Fruit fly (Drosophila melanogaster) whole organism, embryonic: ENCODE measurements around the gene Rpp14b.
A peak's percentile ranks its signal among the peaks of the same experiment; 100 is the strongest.

Source experiments
- CG11504 ChIP-seq: fragments of 200-800 bp; sonication (Bioruptor generic); optimal IDR thresholded peaks from 3 replicates; lab custom pipeline; 2019; ENCODE audit warnings: missing biosample characterization, mild to moderate bottlenecking, missing genetic modification characterization, moderate library complexity
- CG12942 ChIP-seq: fragments of 200-800 bp; sonication (Bioruptor generic); optimal IDR thresholded peaks from 3 replicates; lab custom pipeline; 2016; ENCODE audit warnings: missing biosample characterization, missing genetic modification characterization
- CG13123 ChIP-seq: fragments of 200-800 bp; sonication (Bioruptor generic); optimal IDR thresholded peaks from 2 replicates; lab custom pipeline; 2016; ENCODE audit warnings: missing biosample characterization, missing genetic modification characterization
- CG13287 ChIP-seq: fragments of 200-800 bp; sonication (Bioruptor generic); IDR thresholded peaks from 2 replicates; pipeline ENCODE4 v1.3.6; 2022; ENCODE audit warnings: missing biosample characterization, missing genetic modification characterization; ENCODE audit not compliant: partially characterized antibody
- CG14710 ChIP-seq: fragments of 200-800 bp; sonication (Bioruptor generic); optimal IDR thresholded peaks from 3 replicates; lab custom pipeline; 2019; ENCODE audit warnings: missing biosample characterization, mild to moderate bottlenecking, missing genetic modification characterization, moderate library complexity
- CG15073 ChIP-seq: fragments of 200-800 bp; sonication (Bioruptor generic); optimal IDR thresholded peaks from 2 replicates; lab custom pipeline; 2016; ENCODE audit warnings: missing biosample characterization, missing genetic modification characterization
- CG15696 ChIP-seq: fragments of 200-800 bp; sonication (Bioruptor generic); optimal IDR thresholded peaks from 2 replicates; lab custom pipeline; 2019; ENCODE audit warnings: missing biosample characterization, mild to moderate bottlenecking, missing genetic modification characterization, moderate library complexity
- CG17612 ChIP-seq: fragments of 200-800 bp; sonication (Bioruptor generic); IDR thresholded peaks from 2 replicates; pipeline ENCODE4 v1.3.6; 2022; ENCODE audit warnings: missing biosample characterization, missing genetic modification characterization
- CG2129 ChIP-seq: fragments of 200-800 bp; sonication (Bioruptor generic); IDR thresholded peaks from 2 replicates; pipeline ENCODE4 v1.3.6; 2022; ENCODE audit warnings: missing biosample characterization, missing genetic modification characterization; ENCODE audit not compliant: partially characterized antibody
- CG32532 ChIP-seq: fragments of 200-800 bp; sonication (Bioruptor generic); IDR thresholded peaks from 2 replicates; pipeline ENCODE4 v1.3.6; 2022; ENCODE audit warnings: missing biosample characterization, missing genetic modification characterization
- CG4404 ChIP-seq: fragments of 200-800 bp; sonication (Bioruptor generic); IDR thresholded peaks from 2 replicates; pipeline ENCODE4 v1.3.6; 2022; ENCODE audit warnings: missing biosample characterization, missing genetic modification characterization
- CG6272 ChIP-seq: fragments of 200-800 bp; sonication (Bioruptor generic); IDR thresholded peaks from 2 replicates; pipeline ENCODE4 v1.3.6; 2022; ENCODE audit warnings: missing biosample characterization, missing genetic modification characterization
- CG6765 ChIP-seq: fragments of 200-800 bp; sonication (Bioruptor generic); optimal IDR thresholded peaks from 3 replicates; lab custom pipeline; 2017; ENCODE audit warnings: missing biosample characterization, mild to moderate bottlenecking, missing genetic modification characterization
- CG7786 ChIP-seq: fragments of 200-800 bp; sonication (Bioruptor generic); optimal IDR thresholded peaks from 2 replicates; lab custom pipeline; 2016; ENCODE audit warnings: missing biosample characterization, missing genetic modification characterization
- CG8359 ChIP-seq: fragments of 200-800 bp; sonication (Bioruptor generic); optimal IDR thresholded peaks from 2 replicates; lab custom pipeline; 2017; ENCODE audit warnings: missing biosample characterization, mild to moderate bottlenecking, missing genetic modification characterization, borderline replicate concordance
- CG9932 ChIP-seq: fragments of 200-800 bp; sonication (Bioruptor generic); IDR thresholded peaks from 2 replicates; pipeline ENCODE4 v1.3.6; 2022; ENCODE audit warnings: missing biosample characterization, missing genetic modification characterization
- D ChIP-seq, 2 experiments: fragments of 200-800 bp in 1 of 2; fragments of >200 bp in 1 of 2; sonication (Bioruptor generic) in 1 of 2; optimal IDR thresholded peaks; 2 replicates in 1 of 2; 3 replicates in 1 of 2; lab custom pipeline; 2017; ENCODE audit warnings: mild to moderate bottlenecking in 1 of 2, missing biosample characterization in 1 of 2, missing genetic modification characterization in 1 of 2, missing genetic modification reagents in 1 of 2
- Dad ChIP-seq: fragments of 200-800 bp; sonication (Bioruptor generic); optimal IDR thresholded peaks from 3 replicates; lab custom pipeline; 2016; ENCODE audit warnings: missing biosample characterization, missing genetic modification characterization
- Dll ChIP-seq: fragments of 200-800 bp; sonication (Bioruptor generic); IDR thresholded peaks from 4 replicates; pipeline ENCODE4 v1.3.6; 2022; ENCODE audit warnings: missing biosample characterization, missing genetic modification characterization; ENCODE audit not compliant: partially characterized antibody
- Dp ChIP-seq: fragments of 200-800 bp; sonication (Bioruptor generic); optimal IDR thresholded peaks from 2 replicates; lab custom pipeline; 2018; ENCODE audit warnings: missing biosample characterization, mild to moderate bottlenecking, missing genetic modification characterization, moderate library complexity
- ERR ChIP-seq: fragments of 200-800 bp; sonication (Bioruptor generic); optimal IDR thresholded peaks from 2 replicates; lab custom pipeline; 2016; ENCODE audit warnings: missing biosample characterization, missing genetic modification characterization
- Fer3 ChIP-seq: fragments of 200-800 bp; sonication (Bioruptor generic); optimal IDR thresholded peaks from 2 replicates; lab custom pipeline; 2018; ENCODE audit warnings: missing biosample characterization, mild to moderate bottlenecking, missing genetic modification characterization, moderate library complexity
- Hr3 ChIP-seq: fragments of 200-800 bp; sonication (Bioruptor generic); optimal IDR thresholded peaks from 3 replicates; lab custom pipeline; 2016; ENCODE audit warnings: missing biosample characterization, missing genetic modification characterization
- Lhr ChIP-seq: fragments of 200-800 bp; sonication (Bioruptor generic); optimal IDR thresholded peaks from 3 replicates; lab custom pipeline; 2017; ENCODE audit warnings: mild to moderate bottlenecking, missing biosample characterization, missing genetic modification reagents, missing genetic modification characterization
- Mes4 ChIP-seq: fragments of 200-800 bp; sonication (Bioruptor generic); optimal IDR thresholded peaks from 2 replicates; lab custom pipeline; 2016; ENCODE audit warnings: missing biosample characterization, missing genetic modification characterization
- Nf-YC ChIP-seq: fragments of 200-800 bp; optimal IDR thresholded peaks from 3 replicates; lab custom pipeline; 2019; ENCODE audit warnings: missing biosample characterization, mild to moderate bottlenecking, missing genetic modification characterization, moderate library complexity
- Usf ChIP-seq: fragments of 200-800 bp; sonication (Bioruptor generic); optimal IDR thresholded peaks from 2 replicates; lab custom pipeline; 2017; ENCODE audit warnings: missing genotype, missing biosample characterization, missing genetic modification characterization
- abd-A ChIP-seq: fragments of 200-800 bp; sonication (Bioruptor generic); optimal IDR thresholded peaks from 3 replicates; lab custom pipeline; 2019; ENCODE audit warnings: missing biosample characterization, mild to moderate bottlenecking, missing genetic modification characterization, moderate library complexity
- al ChIP-seq: fragments of 200-800 bp; sonication (Bioruptor generic); IDR thresholded peaks from 2 replicates; pipeline ENCODE4 v1.3.6; 2022; ENCODE audit warnings: missing biosample characterization, missing genetic modification characterization
- amos ChIP-seq: fragments of 200-800 bp; sonication (Bioruptor generic); IDR thresholded peaks from 2 replicates; pipeline ENCODE4 v1.3.6; 2022; ENCODE audit warnings: missing biosample characterization, missing genetic modification characterization; ENCODE audit not compliant: partially characterized antibody
- aop ChIP-seq: fragments of 200-800 bp; sonication (Bioruptor generic); IDR thresholded peaks from 2 replicates; pipeline ENCODE4 v1.3.6; 2022; ENCODE audit warnings: missing biosample characterization, missing genetic modification characterization
- ase ChIP-seq: fragments of 200-800 bp; sonication (Bioruptor generic); IDR thresholded peaks from 3 replicates; pipeline ENCODE4 v1.3.6; 2022; ENCODE audit warnings: missing biosample characterization, missing genetic modification characterization
- bbx ChIP-seq: fragments of 200-800 bp; sonication (Bioruptor generic); IDR thresholded peaks from 2 replicates; pipeline ENCODE4 v1.3.6; 2022; ENCODE audit warnings: missing biosample characterization, missing genetic modification characterization; ENCODE audit not compliant: partially characterized antibody
- fd64A ChIP-seq: fragments of 200-800 bp; sonication (Bioruptor generic); optimal IDR thresholded peaks from 3 replicates; lab custom pipeline; 2018; ENCODE audit warnings: missing biosample characterization, mild to moderate bottlenecking, missing genetic modification characterization
- gt ChIP-seq: fragments of 200-800 bp; sonication (Bioruptor generic); IDR thresholded peaks from 2 replicates; pipeline ENCODE4 v1.3.6; 2022; ENCODE audit warnings: missing biosample characterization, missing genetic modification characterization
- hbn ChIP-seq: fragments of 200-800 bp; sonication (Bioruptor generic); IDR thresholded peaks from 2 replicates; pipeline ENCODE4 v1.3.6; 2022; ENCODE audit warnings: missing biosample characterization, missing genetic modification characterization; ENCODE audit not compliant: partially characterized antibody
- lmd ChIP-seq: fragments of 200-800 bp; sonication (Bioruptor generic); IDR thresholded peaks from 2 replicates; pipeline ENCODE4 v1.3.6; 2022; ENCODE audit warnings: missing biosample characterization, missing genetic modification characterization
- mirr ChIP-seq: fragments of 200-800 bp; sonication (Bioruptor generic); optimal IDR thresholded peaks from 3 replicates; lab custom pipeline; 2018; ENCODE audit warnings: missing biosample characterization, mild to moderate bottlenecking, missing genetic modification characterization
- nau ChIP-seq: fragments of 200-800 bp; sonication (Bioruptor generic); optimal IDR thresholded peaks from 3 replicates; lab custom pipeline; 2017; ENCODE audit warnings: missing biosample characterization, mild to moderate bottlenecking, missing genetic modification characterization, missing genetic modification reagents
- nerfin-1 ChIP-seq: fragments of 200-800 bp; sonication (Bioruptor generic); optimal IDR thresholded peaks from 3 replicates; lab custom pipeline; 2019; ENCODE audit warnings: missing biosample characterization, mild to moderate bottlenecking, missing genetic modification characterization, moderate library complexity
- pan ChIP-seq, 4 experiments: fragments of >200 bp in 3 of 4; fragments of 200-800 bp in 1 of 4; sonication (Bioruptor generic) in 1 of 4; optimal IDR thresholded peaks in 3 of 4; IDR thresholded peaks in 1 of 4; 2 replicates each; pipeline versions ENCODE4 v1.3.6 to Lab custom; 2017 to 2022; ENCODE audit warnings: missing biosample characterization in 2 of 4, missing genetic modification characterization in 2 of 4, mixed read lengths in 1 of 4
- pfk ChIP-seq: fragments of 200-800 bp; sonication (Bioruptor generic); optimal IDR thresholded peaks from 2 replicates; lab custom pipeline; 2018; ENCODE audit warnings: missing biosample characterization, mild to moderate bottlenecking, missing genetic modification characterization, moderate library complexity
- pita ChIP-seq: fragments of 200-800 bp; sonication (Bioruptor generic); optimal IDR thresholded peaks from 2 replicates; lab custom pipeline; 2017; ENCODE audit warnings: missing biosample characterization, mild to moderate bottlenecking, missing genetic modification characterization
- ro ChIP-seq: fragments of 200-800 bp; sonication (Bioruptor generic); IDR thresholded peaks from 2 replicates; pipeline ENCODE4 v1.3.6; 2022; ENCODE audit warnings: missing biosample characterization, missing genetic modification characterization
- shn ChIP-seq: fragments of 200-800 bp; sonication (Bioruptor generic); optimal IDR thresholded peaks from 3 replicates; lab custom pipeline; 2016; ENCODE audit warnings: missing biosample characterization, missing genetic modification characterization
- slou ChIP-seq: fragments of 200-800 bp; sonication (Bioruptor generic); optimal IDR thresholded peaks from 3 replicates; lab custom pipeline; 2016; ENCODE audit warnings: missing biosample characterization, missing genetic modification characterization
- vvl ChIP-seq: fragments of 200-800 bp; sonication (Bioruptor generic); IDR thresholded peaks from 2 replicates; pipeline ENCODE4 v1.3.6; 2022; ENCODE audit warnings: missing biosample characterization, missing genetic modification characterization
- wdn ChIP-seq: fragments of 200-800 bp; sonication (Bioruptor generic); IDR thresholded peaks from 2 replicates; pipeline ENCODE4 v1.3.6; 2022; ENCODE audit warnings: missing biosample characterization, missing genetic modification characterization
- zf30C ChIP-seq: fragments of 200-800 bp; sonication (Bioruptor generic); optimal IDR thresholded peaks from 3 replicates; lab custom pipeline; 2018; ENCODE audit warnings: missing biosample characterization, mild to moderate bottlenecking, missing genetic modification characterization

Rpp14b gene

dm6 chr3R:30099341-30099871, 43.6 kb downstream of the Rpp14b start (continued):
- no peak for TF ChIP-seq Mes4 (GFP tag; lab: Kevin White, UChicago)
- TF ChIP-seq CG13123 = no peak
- TF ChIP-seq pfk (GFP tag; lab: Kevin White, UChicago) = no peak
- TF ChIP-seq CG15073 (GFP tag; lab: Kevin White, UChicago) = no peak
- TF ChIP-seq D (optimal IDR thresholded peaks at IDR 0.05; lab: Kevin White, UChicago) = no peak
- no peak for TF ChIP-seq D (GFP tag; optimal IDR thresholded peaks at IDR 0.05; lab: Kevin White, UChicago)
- no peak for TF ChIP-seq ro (GFP tag; lab: Robert Waterston, UW)
- TF ChIP-seq fd64A = no peak
- no peak for TF ChIP-seq Hr3 (GFP tag; lab: Kevin White, UChicago)
- TF ChIP-seq CG4404 (GFP tag; lab: Robert Waterston, UW) = no peak
- no peak for TF ChIP-seq CG6765 (GFP tag; lab: Kevin White, UChicago)
- no peak for TF ChIP-seq wdn
- TF ChIP-seq CG14710 (tag; lab: Kevin White, UChicago) = no peak
- TF ChIP-seq Nf-YC (tag; lab: Kevin White, UChicago) = no peak
- no peak for TF ChIP-seq aop (GFP tag; lab: Robert Waterston, UW)
- no peak for TF ChIP-seq mirr (GFP tag; lab: Kevin White, UChicago)
- peak; percentile 44; the same call in 1 of the 2 replicates for TF ChIP-seq amos (GFP tag; lab: Robert Waterston, UW)
- TF ChIP-seq slou (GFP tag; lab: Kevin White, UChicago) = no peak
- no peak for TF ChIP-seq CG12942 (GFP tag; lab: Kevin White, UChicago)
- no peak for TF ChIP-seq CG2129 (GFP tag; lab: Robert Waterston, UW)
- peak; percentile 41; the same call in 1 of the 2 replicates for TF ChIP-seq CG32532 (GFP tag; lab: Robert Waterston, UW)
- TF ChIP-seq nau = no peak
- no peak for TF ChIP-seq ase
- no peak for TF ChIP-seq CG17612 (GFP tag; lab: Robert Waterston, UW)
- peak; percentile 67; the same call in 1 of the 2 replicates for TF ChIP-seq bbx (GFP tag; lab: Robert Waterston, UW)
- no peak for TF ChIP-seq CG11504 (tag; lab: Kevin White, UChicago)
- TF ChIP-seq lmd (GFP tag; lab: Robert Waterston, UW) = no peak
- no peak for TF ChIP-seq CG6272 (GFP tag; lab: Robert Waterston, UW)
- TF ChIP-seq Dad (GFP tag; lab: Kevin White, UChicago) = no peak
- peak; percentile 76 for TF ChIP-seq CG13287
- no peak for TF ChIP-seq Usf (GFP tag; lab: Kevin White, UChicago)
- TF ChIP-seq CG8359 = no peak
- no peak for TF ChIP-seq CG7786 (GFP tag; lab: Kevin White, UChicago)
- no peak for TF ChIP-seq al (GFP tag; lab: Robert Waterston, UW)
- TF ChIP-seq Dll = peak; percentile 46; the same call in 2 of the 4 replicates
- no peak for TF ChIP-seq zf30C
- no peak for TF ChIP-seq pan (optimal IDR thresholded peaks at IDR 0.05; lab: Kevin White, UChicago)
- TF ChIP-seq pan (GFP tag; optimal IDR thresholded peaks at IDR 0.05 in 1 of 2, IDR thresholded peaks at IDR 0.05 in 1 of 2) = no peak
- no peak for TF ChIP-seq CG9932 (GFP tag; lab: Robert Waterston, UW)
- TF ChIP-seq gt (GFP tag; lab: Robert Waterston, UW) = no peak
- TF ChIP-seq Fer3 (tag; lab: Kevin White, UChicago) = no peak
- TF ChIP-seq CG15696 (tag; lab: Kevin White, UChicago) = no peak
- no peak for TF ChIP-seq abd-A (tag; lab: Kevin White, UChicago)
- no peak for TF ChIP-seq pita (GFP tag; lab: Kevin White, UChicago)
- TF ChIP-seq hbn (GFP tag; lab: Robert Waterston, UW) = peak; percentile 60
- no peak for TF ChIP-seq Dp (GFP tag; lab: Kevin White, UChicago)
- TF ChIP-seq Lhr (GFP tag; lab: Kevin White, UChicago) = no peak
- TF ChIP-seq ERR (GFP tag; lab: Kevin White, UChicago) = no peak
- no peak for TF ChIP-seq nerfin-1 (tag; lab: Kevin White, UChicago)
- TF ChIP-seq vvl = peak; percentile 11; the same call in 1 of the 2 replicates
- TF ChIP-seq shn (GFP tag; lab: Kevin White, UChicago) = no peak
